Worm (Caenorhabditis elegans) whole organism, L3 larva: ENCODE measurements around the gene jkk-1.

Experiments
- egl-27 ChIP-seq: sonication (generic microtip); optimal IDR thresholded peaks from 4 replicates; lab custom pipeline; 2017; ENCODE audit warnings: missing biosample characterization, missing genetic modification reagents, missing genetic modification characterization
- snpc-4 ChIP-seq: fragments of 150-350 bp; optimal IDR thresholded peaks from 2 replicates; lab custom pipeline; 2014; ENCODE audit warnings: missing biosample characterization, missing genetic modification characterization

ce11 chrX:5323287-5323686 lies 45.0 kb upstream of the jkk-1 start, which contains the start of gene sto-2:
- TF ChIP-seq snpc-4 (tag; lab: Kevin White, UChicago), result no peak
- TF ChIP-seq egl-27, result no peak
